Fruit fly (Drosophila melanogaster): ENCODE measurements around the gene Ubc87F.

Gene Ubc87F

dm6 chr3R:13705292-13705885, 12.6 kb downstream of the Ubc87F start, which contains the start of gene Adgf-D:
Gene Adgf-D, minus strand, starts transcription at chr3R:13705402.
- no peak for TF ChIP-seq prd (optimal IDR thresholded peaks at IDR 0.05)
- peak; percentile 34; the same call in 1 of the 3 replicates for TF ChIP-seq prd (GFP tag; IDR thresholded peaks at IDR 0.05)
- TF ChIP-seq ATbp (GFP tag; optimal IDR thresholded peaks at IDR 0.05), result no peak
- no peak for TF ChIP-seq Blimp-1 (GFP tag; optimal IDR thresholded peaks at IDR 0.05)
- TF ChIP-seq B-H1 (GFP tag; IDR thresholded peaks at IDR 0.05), result no peak
- no peak for TF ChIP-seq nmo (GFP tag; optimal IDR thresholded peaks at IDR 0.05)
- TF ChIP-seq kay (GFP tag; optimal IDR thresholded peaks at IDR 0.05), result no peak
- TF ChIP-seq CG2116 (GFP tag; optimal IDR thresholded peaks at IDR 0.05), result no peak
- no peak for TF ChIP-seq CG9215 (GFP tag; IDR thresholded peaks at IDR 0.05)
- TF ChIP-seq CG18476 (GFP tag; optimal IDR thresholded peaks at IDR 0.05), result no peak
- TF ChIP-seq vfl (GFP tag; optimal IDR thresholded peaks at IDR 0.05), result no peak
- no peak for TF ChIP-seq CG11398 (GFP tag; optimal IDR thresholded peaks at IDR 0.05)
- TF ChIP-seq sens (GFP tag), result peak; percentile 69
- no peak for TF ChIP-seq CG8924 (tag; optimal IDR thresholded peaks at IDR 0.05)
- TF ChIP-seq pan (optimal IDR thresholded peaks at IDR 0.05), result no peak
- TF ChIP-seq pan (GFP tag; optimal IDR thresholded peaks at IDR 0.05 in 1 of 2, IDR thresholded peaks at IDR 0.05 in 1 of 2), result no peak
- peak; percentile 26; the same call in 1 of the 2 replicates for TF ChIP-seq Rfx (GFP tag; IDR thresholded peaks at IDR 0.05)
- no peak for TF ChIP-seq CG4707 (GFP tag; optimal IDR thresholded peaks at IDR 0.05)
- no peak for TF ChIP-seq slou (GFP tag; optimal IDR thresholded peaks at IDR 0.05)
- TF ChIP-seq dm (GFP tag; optimal IDR thresholded peaks at IDR 0.05), result no peak
- TF ChIP-seq p53 (GFP tag; optimal IDR thresholded peaks at IDR 0.05), result no peak
- TF ChIP-seq fu2 (GFP tag; optimal IDR thresholded peaks at IDR 0.05), result no peak
- TF ChIP-seq org-1 (GFP tag; optimal IDR thresholded peaks at IDR 0.05), result no peak
- TF ChIP-seq dysf (GFP tag; IDR thresholded peaks at IDR 0.05), result 0 out of 3 replicates have a peak, but pooled peaks have one; percentile 21
- TF ChIP-seq Lim3 (GFP tag; IDR thresholded peaks at IDR 0.05), result no peak
- no peak for TF ChIP-seq cato (GFP tag; optimal IDR thresholded peaks at IDR 0.05; ENCODE audit: borderline replicate concordance)
- TF ChIP-seq fd64A (GFP tag; optimal IDR thresholded peaks at IDR 0.05), result no peak
- TF ChIP-seq nom (GFP tag; optimal IDR thresholded peaks at IDR 0.05), result no peak
- no peak for TF ChIP-seq onecut (GFP tag; IDR thresholded peaks at IDR 0.05)
- no peak for TF ChIP-seq Sox100B (GFP tag; optimal IDR thresholded peaks at IDR 0.05)
- TF ChIP-seq CG10959 (GFP tag; IDR thresholded peaks at IDR 0.05), result no peak
- no peak for TF ChIP-seq CG18599 (GFP tag; optimal IDR thresholded peaks at IDR 0.05)
- TF ChIP-seq ham (GFP tag; IDR thresholded peaks at IDR 0.05), result no peak
- no peak for TF ChIP-seq CG11085 (GFP tag; IDR thresholded peaks at IDR 0.05)
- TF ChIP-seq chif (GFP tag; optimal IDR thresholded peaks at IDR 0.05), result no peak
- 0 out of 2 replicates have a peak, but pooled peaks have one; percentile 17 for TF ChIP-seq NFAT (GFP tag; IDR thresholded peaks at IDR 0.05)
- no peak for TF ChIP-seq CHES-1-like (GFP tag; optimal IDR thresholded peaks at IDR 0.05)
- TF ChIP-seq CG2889 (GFP tag; IDR thresholded peaks at IDR 0.05), result no peak
- no peak for TF ChIP-seq CG1024 (GFP tag; IDR thresholded peaks at IDR 0.05)
- no peak for TF ChIP-seq CG8478 (optimal IDR thresholded peaks at IDR 0.05)
- TF ChIP-seq CG14965 (GFP tag; optimal IDR thresholded peaks at IDR 0.05; ENCODE audit: borderline replicate concordance), result no peak
- no peak for TF ChIP-seq Dbx (GFP tag; IDR thresholded peaks at IDR 0.05)
- TF ChIP-seq CG13624 (GFP tag; optimal IDR thresholded peaks at IDR 0.05), result no peak
- 0 out of 2 replicates have a peak, but pooled peaks have one; percentile 16 for TF ChIP-seq gsb (GFP tag; IDR thresholded peaks at IDR 0.05)
- no peak for TF ChIP-seq sqz (GFP tag; optimal IDR thresholded peaks at IDR 0.05)
- TF ChIP-seq danr (GFP tag; IDR thresholded peaks at IDR 0.05), result no peak
- no peak for TF ChIP-seq Hr39 (optimal IDR thresholded peaks at IDR 0.05)
- TF ChIP-seq crp (GFP tag; optimal IDR thresholded peaks at IDR 0.05), result no peak
- no peak for TF ChIP-seq CG1832 (GFP tag; optimal IDR thresholded peaks at IDR 0.05)
- TF ChIP-seq CG11456 (GFP tag; IDR thresholded peaks at IDR 0.05), result 0 out of 3 replicates have a peak, but pooled peaks have one; percentile 34
- TF ChIP-seq cas (GFP tag; IDR thresholded peaks at IDR 0.05), result no peak
- TF ChIP-seq Rx (GFP tag; IDR thresholded peaks at IDR 0.05), result no peak
- no peak for TF ChIP-seq Chrac-16 (GFP tag; optimal IDR thresholded peaks at IDR 0.05)

Data from whole organism, embryonic.